Worm (Caenorhabditis elegans) whole organism, L4 larva: Measurements from ENCODE around the gene C14C11.4.

Experiments
- D1046.2 ChIP-seq: fragments of 200-800 bp; sonication (Bioruptor generic); IDR thresholded peaks from 2 replicates; pipeline ENCODE4 v1.3.6; 2022; ENCODE audit warnings: missing genetic modification characterization, missing compliant biosample characterization
- F49E8.2 ChIP-seq: sonication (generic microtip); optimal IDR thresholded peaks from 2 replicates; lab custom pipeline; 2016; ENCODE audit warnings: missing compliant biosample characterization, mild to moderate bottlenecking, missing genetic modification characterization, borderline replicate concordance
- T20F7.1 ChIP-seq: fragments of 200-800 bp; sonication (Bioruptor generic); optimal IDR thresholded peaks from 2 replicates; lab custom pipeline; 2018; ENCODE audit warnings: mild to moderate bottlenecking, missing genetic modification characterization, missing compliant biosample characterization
- T26A8.4 ChIP-seq: fragments of 200-800 bp; sonication (Bioruptor generic); IDR thresholded peaks from 2 replicates; pipeline ENCODE4 v1.3.6; 2022; ENCODE audit warnings: missing genetic modification characterization, missing compliant biosample characterization
- Y48G9A.11 ChIP-seq: fragments of 200-800 bp; sonication (Bioruptor generic); IDR thresholded peaks from 2 replicates; pipeline ENCODE4 v1.3.6; 2022; ENCODE audit warnings: missing genetic modification reagents, missing genetic modification characterization, missing compliant biosample characterization
- ZK546.5 ChIP-seq, 2 experiments: sonication (generic microtip); optimal IDR thresholded peaks; 2 replicates each; lab custom pipeline; 2017; ENCODE audit warnings: missing biosample characterization in 2 of 2, missing genetic modification characterization in 2 of 2
- aly-2 ChIP-seq: sonication (generic microtip); optimal IDR thresholded peaks from 2 replicates; lab custom pipeline; 2018; ENCODE audit warnings: missing biosample characterization, missing genetic modification characterization
- ama-1 ChIP-seq: fragments of 150-350 bp; optimal IDR thresholded peaks from 2 replicates; lab custom pipeline; 2014; ENCODE audit warnings: inconsistent platforms, mixed read lengths
- ceh-20 ChIP-seq: fragments of 200-800 bp; sonication (Bioruptor generic); IDR thresholded peaks from 2 replicates; pipeline ENCODE4 v1.3.6; 2022; ENCODE audit warnings: missing genetic modification reagents, missing genetic modification characterization, missing compliant biosample characterization
- ceh-32 ChIP-seq: sonication (generic microtip); optimal IDR thresholded peaks from 2 replicates; lab custom pipeline; 2016; ENCODE audit warnings: mild to moderate bottlenecking, missing genetic modification characterization, missing compliant biosample characterization; ENCODE audit not compliant: poor library complexity
- ceh-62 ChIP-seq: sonication (generic microtip); optimal IDR thresholded peaks from 2 replicates; lab custom pipeline; 2017; ENCODE audit warnings: missing biosample characterization, missing genetic modification characterization
- ces-1 ChIP-seq: fragments of 150-350 bp; sonication (generic microtip); optimal IDR thresholded peaks from 4 replicates; lab custom pipeline; 2014; ENCODE audit warnings: missing biosample characterization, missing genetic modification reagents, missing genetic modification characterization
- daf-16 ChIP-seq, 3 experiments: sonication (generic microtip); optimal IDR thresholded peaks; 2 replicates each; lab custom pipeline; 2016 to 2017; ENCODE audit warnings: missing genetic modification characterization in 3 of 3, missing genetic modification reagents in 3 of 3, mild to moderate bottlenecking in 2 of 3, missing compliant biosample characterization in 2 of 3, missing biosample characterization in 1 of 3, moderate library complexity in 1 of 3
- dmd-8 ChIP-seq: fragments of 200-800 bp; sonication (Bioruptor generic); IDR thresholded peaks from 2 replicates; pipeline ENCODE4 v1.3.6; 2022; ENCODE audit warnings: missing genetic modification characterization, missing compliant biosample characterization
- dpl-1 ChIP-seq: fragments of 150-350 bp; optimal IDR thresholded peaks from 2 replicates; lab custom pipeline; 2014; ENCODE audit warnings: missing biosample characterization, missing genetic modification reagents, missing genetic modification characterization
- fos-1 ChIP-seq: fragments of 150-350 bp; optimal IDR thresholded peaks from 2 replicates; lab custom pipeline; 2014; ENCODE audit warnings: missing biosample characterization, missing genetic modification characterization
- hif-1 ChIP-seq, 2 experiments: sonication (generic microtip); optimal IDR thresholded peaks; 2 replicates each; lab custom pipeline; 2016 to 2017; ENCODE audit warnings: missing compliant biosample characterization in 2 of 2, missing genetic modification characterization in 2 of 2, missing genetic modification reagents in 2 of 2, missing genotype in 2 of 2, mild to moderate bottlenecking in 1 of 2
- hlh-11 ChIP-seq: fragments of 200-800 bp; sonication (Bioruptor generic); optimal IDR thresholded peaks from 2 replicates; lab custom pipeline; 2018; ENCODE audit warnings: mild to moderate bottlenecking, missing genetic modification characterization, missing compliant biosample characterization
- lin-1 ChIP-seq: fragments of 200-800 bp; sonication (Bioruptor generic); IDR thresholded peaks from 2 replicates; pipeline ENCODE4 v1.3.6; 2022; ENCODE audit warnings: missing genetic modification reagents, missing genetic modification characterization, missing compliant biosample characterization
- lin-13 ChIP-seq: fragments of 150-350 bp; optimal IDR thresholded peaks from 2 replicates; lab custom pipeline; 2014; ENCODE audit warnings: missing biosample characterization, missing genetic modification reagents, missing genetic modification characterization
- lin-15B ChIP-seq: fragments of 150-350 bp; sonication (generic microtip); optimal IDR thresholded peaks from 3 replicates; lab custom pipeline; 2014; ENCODE audit warnings: missing biosample characterization, missing genetic modification characterization
- lin-38 ChIP-seq: fragments of 200-800 bp; sonication (Bioruptor generic); IDR thresholded peaks from 2 replicates; pipeline ENCODE4 v1.3.6; 2022; ENCODE audit warnings: missing genetic modification reagents, missing genetic modification characterization, missing compliant biosample characterization
- madf-5 ChIP-seq, 2 experiments: fragments of 200-800 bp; sonication (Bioruptor generic); IDR thresholded peaks; 2 replicates each; pipeline ENCODE4 v1.3.6; 2022; ENCODE audit warnings: missing compliant biosample characterization in 2 of 2, missing genetic modification characterization in 2 of 2
- madf-9 ChIP-seq: fragments of 200-800 bp; sonication (Bioruptor generic); conservative IDR thresholded peaks from 2 replicates; pipeline ENCODE4 v1.3.6; 2022; ENCODE audit warnings: missing genetic modification reagents, missing genetic modification characterization, missing compliant biosample characterization
- mep-1 ChIP-seq: fragments of 150-350 bp; sonication (generic microtip); optimal IDR thresholded peaks from 3 replicates; lab custom pipeline; 2014; ENCODE audit warnings: missing biosample characterization, missing genetic modification characterization
- mes-2 ChIP-seq: sonication (generic microtip); optimal IDR thresholded peaks from 2 replicates; lab custom pipeline; 2016; ENCODE audit warnings: missing genotype, mild to moderate bottlenecking, missing genetic modification characterization, missing compliant biosample characterization; ENCODE audit not compliant: poor library complexity, severe bottlenecking
- nhr-10 ChIP-seq: fragments of 150-350 bp; optimal IDR thresholded peaks from 2 replicates; lab custom pipeline; 2014; ENCODE audit warnings: missing biosample characterization, missing genetic modification characterization
- nhr-102 ChIP-seq: sonication (generic microtip); optimal IDR thresholded peaks from 2 replicates; lab custom pipeline; 2016; ENCODE audit warnings: mild to moderate bottlenecking, missing genetic modification characterization, moderate library complexity, missing compliant biosample characterization
- nhr-111 ChIP-seq: fragments of 200-800 bp; sonication (Bioruptor generic); optimal IDR thresholded peaks from 2 replicates; lab custom pipeline; 2018; ENCODE audit warnings: mild to moderate bottlenecking, missing genetic modification characterization, missing compliant biosample characterization
- nhr-25 ChIP-seq: sonication (generic microtip); optimal IDR thresholded peaks from 2 replicates; lab custom pipeline; 2017; ENCODE audit warnings: missing genetic modification characterization, mild to moderate bottlenecking, missing compliant biosample characterization, antibody characterized with exemption, moderate library complexity, borderline replicate concordance; ENCODE audit not compliant: insufficient read depth
- nhr-28 ChIP-seq: fragments of 150-350 bp; optimal IDR thresholded peaks from 2 replicates; lab custom pipeline; 2014; ENCODE audit warnings: missing biosample characterization, missing genetic modification characterization
- nhr-42 ChIP-seq: fragments of 200-800 bp; sonication (Bioruptor generic); IDR thresholded peaks from 2 replicates; pipeline ENCODE4 v1.3.6; 2022; ENCODE audit warnings: missing genetic modification characterization, missing compliant biosample characterization
- nhr-48 ChIP-seq: sonication (generic microtip); optimal IDR thresholded peaks from 2 replicates; lab custom pipeline; 2016; ENCODE audit warnings: mild to moderate bottlenecking, missing genetic modification characterization, missing compliant biosample characterization
- nhr-6 ChIP-seq: fragments of 150-350 bp; optimal IDR thresholded peaks from 2 replicates; lab custom pipeline; 2014; ENCODE audit warnings: missing biosample characterization, missing genetic modification characterization
- nhr-76 ChIP-seq: fragments of 150-350 bp; optimal IDR thresholded peaks from 2 replicates; lab custom pipeline; 2014; ENCODE audit warnings: missing biosample characterization, missing genetic modification characterization
- nhr-77 ChIP-seq: fragments of 150-350 bp; optimal IDR thresholded peaks from 2 replicates; lab custom pipeline; 2014; ENCODE audit warnings: missing biosample characterization, missing genetic modification characterization
- pha-4 ChIP-seq, 2 experiments: fragments of 150-350 bp in 1 of 2; fragments of 200-800 bp in 1 of 2; sonication (Bioruptor generic) in 1 of 2; IDR thresholded peaks in 1 of 2; optimal IDR thresholded peaks in 1 of 2; 2 replicates each; pipeline versions ENCODE4 v1.3.6 to Lab custom; 2014 to 2022; ENCODE audit warnings: missing genetic modification characterization in 2 of 2, missing genetic modification reagents in 2 of 2, missing biosample characterization in 1 of 2, missing compliant biosample characterization in 1 of 2
- php-3 ChIP-seq: fragments of 200-800 bp; sonication (Bioruptor generic); IDR thresholded peaks from 2 replicates; pipeline ENCODE4 v1.3.6; 2022; ENCODE audit warnings: missing genetic modification reagents, missing genetic modification characterization, missing compliant biosample characterization
- saeg-2 ChIP-seq: fragments of 200-800 bp; sonication (Bioruptor generic); IDR thresholded peaks from 2 replicates; pipeline ENCODE4 v1.3.6; 2022; ENCODE audit warnings: missing genetic modification reagents, missing genetic modification characterization, missing compliant biosample characterization
- sdz-12 ChIP-seq: fragments of 200-800 bp; sonication (Bioruptor generic); optimal IDR thresholded peaks from 2 replicates; lab custom pipeline; 2018; ENCODE audit warnings: mild to moderate bottlenecking, missing genetic modification characterization, missing compliant biosample characterization
- set-16 ChIP-seq: fragments of 200-800 bp; sonication (Bioruptor generic); IDR thresholded peaks from 2 replicates; pipeline ENCODE4 v1.3.6; 2022; ENCODE audit warnings: missing genetic modification reagents, missing genetic modification characterization, missing compliant biosample characterization
- snpc-1.2 ChIP-seq: fragments of 200-800 bp; sonication (Bioruptor generic); IDR thresholded peaks from 2 replicates; pipeline ENCODE4 v1.3.6; 2022; ENCODE audit warnings: missing genetic modification reagents, missing genetic modification characterization, missing compliant biosample characterization
- snpc-4 ChIP-seq: fragments of 150-350 bp; optimal IDR thresholded peaks from 2 replicates; lab custom pipeline; 2014; ENCODE audit warnings: missing biosample characterization, missing genetic modification characterization
- spr-1 ChIP-seq: sonication (generic microtip); optimal IDR thresholded peaks from 2 replicates; lab custom pipeline; 2016; ENCODE audit warnings: mild to moderate bottlenecking, missing genetic modification characterization, missing compliant biosample characterization
- spr-3 ChIP-seq: fragments of 200-800 bp; sonication (Bioruptor generic); optimal IDR thresholded peaks from 2 replicates; lab custom pipeline; 2018; ENCODE audit warnings: mild to moderate bottlenecking, missing genetic modification characterization, missing compliant biosample characterization
- unc-39 ChIP-seq: sonication (generic microtip); optimal IDR thresholded peaks from 2 replicates; lab custom pipeline; 2017; ENCODE audit warnings: missing biosample characterization, missing genetic modification characterization
- zfp-2 ChIP-seq: sonication (generic microtip); optimal IDR thresholded peaks from 2 replicates; lab custom pipeline; 2016; ENCODE audit warnings: mild to moderate bottlenecking, missing genetic modification characterization, missing compliant biosample characterization
- zfp-3 ChIP-seq: fragments of 200-800 bp; sonication (Bioruptor generic); conservative IDR thresholded peaks from 2 replicates; pipeline ENCODE4 v1.3.6; 2022; ENCODE audit warnings: missing genetic modification reagents, missing genetic modification characterization, missing compliant biosample characterization
- ztf-11 ChIP-seq: fragments of 150-350 bp; optimal IDR thresholded peaks from 2 replicates; lab custom pipeline; 2014; ENCODE audit warnings: missing biosample characterization, missing genetic modification characterization
- ztf-7 ChIP-seq: fragments of 150-350 bp; optimal IDR thresholded peaks from 2 replicates; lab custom pipeline; 2014; ENCODE audit warnings: missing biosample characterization, missing genetic modification characterization

The C14C11.4 gene

DNA sequence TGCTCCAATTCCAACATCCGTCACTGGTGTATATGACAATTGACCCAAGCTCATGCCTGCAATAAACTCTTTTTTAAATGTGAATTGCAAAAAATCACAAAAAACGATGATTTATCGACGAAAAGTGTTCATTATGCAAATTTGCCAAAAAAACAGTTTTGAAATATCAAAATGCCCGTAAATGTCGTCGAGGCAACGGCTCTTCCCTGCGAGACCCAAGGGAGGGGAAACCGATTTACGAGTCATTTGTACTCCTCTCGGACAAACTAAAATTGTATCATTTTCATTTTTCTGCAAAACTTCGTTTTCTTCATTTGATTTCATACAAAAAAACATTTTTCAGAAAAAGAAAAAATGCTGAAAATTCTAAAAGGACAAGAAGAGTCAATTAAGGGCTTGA lies 37.1 kb downstream of the C14C11.4 start, which contains the start of the genes hmgs-1 and F25B4.4:
TSS of gene hmgs-1 (minus strand) at position 56 of the 400 bp plus-strand sequence.
TSS of gene F25B4.4 (plus strand) at position 340 of the 400 bp plus-strand sequence.
- TF ChIP-seq saeg-2 (GFP tag; lab: Robert Waterston, UW) (no peak), ceh-62 (tag; lab: Kevin White, UChicago) (no peak), sdz-12 (GFP tag; lab: Kevin White, UChicago) (no peak), lin-13 (GFP tag; lab: Kevin White, UChicago) (peak; percentile 91), nhr-28 (tag; lab: Kevin White, UChicago) (peak; percentile 73), D1046.2 (GFP tag; lab: Robert Waterston, UW) (no peak), madf-9 (GFP tag; lab: Robert Waterston, UW) (0 out of 2 replicates have a peak, but pooled peaks have one; percentile 26), madf-5 (GFP tag; IDR thresholded peaks at IDR 0.05; lab: Robert Waterston, UW) (0 out of 4 replicates have a peak, but pooled peaks of 1 of the 2 experiments have one; percentile 27), nhr-10 (tag; lab: Kevin White, UChicago) (peak; percentile 1), aly-2 (tag; lab: Kevin White, UChicago) (no peak), spr-3 (GFP tag; lab: Kevin White, UChicago) (peak; percentile 61), unc-39 (tag; lab: Kevin White, UChicago) (no peak), nhr-102 (tag; lab: Kevin White, UChicago) (peak; percentile 67), lin-1 (GFP tag; lab: Robert Waterston, UW) (no peak), ztf-7 (tag; lab: Kevin White, UChicago) (no peak), set-16 (no peak), zfp-3 (GFP tag; lab: Robert Waterston, UW) (peak; percentile 71; the same call in 1 of the 2 replicates), ama-1 (lab: Kevin White, UChicago) (peak; percentile 62), dmd-8 (GFP tag; lab: Robert Waterston, UW) (no peak), mes-2 (tag; lab: Kevin White, UChicago) (peak; percentile 96), T26A8.4 (GFP tag; lab: Robert Waterston, UW) (peak; percentile 73), ZK546.5 (tag; optimal IDR thresholded peaks at IDR 0.05; lab: Kevin White, UChicago) (peak in 1 of 2 experiments; percentile 21), snpc-1.2 (GFP tag; lab: Robert Waterston, UW) (no peak), nhr-42 (GFP tag; lab: Robert Waterston, UW) (peak; percentile 73; the same call in 1 of the 2 replicates), hif-1 (tag; optimal IDR thresholded peaks at IDR 0.05; lab: Kevin White, UChicago) (peak in 1 of 2 experiments; percentile 83), ces-1 (GFP tag; lab: Kevin White, UChicago) (peak; percentile 7), ceh-32 (no peak), nhr-76 (tag; lab: Kevin White, UChicago) (no peak), nhr-25 (tag; lab: Kevin White, UChicago) (peak; percentile 50), ztf-11 (no peak), zfp-2 (tag; lab: Kevin White, UChicago) (peak; percentile 67), dpl-1 (GFP tag; lab: Kevin White, UChicago) (peak; percentile 85), nhr-111 (GFP tag; lab: Kevin White, UChicago) (no peak), nhr-6 (peak; percentile 91), spr-1 (tag; lab: Kevin White, UChicago) (peak; percentile 48), mep-1 (tag; lab: Kevin White, UChicago) (peak; percentile 95), snpc-4 (no peak), pha-4 (GFP tag; IDR thresholded peaks at IDR 0.05; lab: Robert Waterston, UW) (peak; percentile 76; the same call in 1 of the 2 replicates), pha-4 (tag; optimal IDR thresholded peaks at IDR 0.05; lab: Kevin White, UChicago) (peak; percentile 77), nhr-48 (tag; lab: Kevin White, UChicago) (peak; percentile 49), fos-1 (no peak), hlh-11 (tag; lab: Kevin White, UChicago) (peak; percentile 83), daf-16 (GFP tag; optimal IDR thresholded peaks at IDR 0.05; lab: Kevin White, UChicago) (peak in 1 of 2 experiments; percentile 27), daf-16 (tag; optimal IDR thresholded peaks at IDR 0.05; lab: Kevin White, UChicago) (peak; percentile 33), F49E8.2 (tag; lab: Kevin White, UChicago) (peak; percentile 12), ceh-20 (peak; percentile 50), Y48G9A.11 (peak; percentile 49; the same call in 1 of the 2 replicates), lin-15B (tag; lab: Kevin White, UChicago) (peak; percentile 26), php-3 (GFP tag; lab: Robert Waterston, UW) (0 out of 2 replicates have a peak, but pooled peaks have one; percentile 5), lin-38 (GFP tag; lab: Robert Waterston, UW) (peak; percentile 87), nhr-77 (tag; lab: Kevin White, UChicago) (peak; percentile 93), T20F7.1 (GFP tag; lab: Kevin White, UChicago) (peak; percentile 85)
